Fruit fly (Drosophila melanogaster): ENCODE results near the gene nocte.

Gene nocte

DNA sequence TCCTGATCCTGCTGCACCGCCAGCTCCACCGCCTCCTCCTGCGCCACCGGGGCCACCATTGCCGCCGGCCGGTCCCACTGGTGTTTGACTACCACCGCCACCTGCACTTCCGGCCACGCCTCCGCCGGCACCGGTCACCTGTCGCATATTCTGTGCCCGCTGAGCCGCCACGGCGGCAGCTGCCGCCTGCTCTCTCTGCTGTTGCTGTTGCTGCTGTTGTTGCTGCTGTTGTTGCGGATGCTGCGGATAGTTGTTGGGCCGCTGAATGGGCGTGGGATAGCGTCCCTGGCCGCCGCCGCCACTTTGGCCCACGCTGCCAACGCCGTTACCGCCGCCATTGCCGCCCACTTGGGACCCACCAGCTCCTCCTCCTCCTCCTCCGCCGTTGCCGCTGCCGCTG is 9.9 kb downstream of the nocte start:
- no peak for TF ChIP-seq CTCF (optimal IDR thresholded peaks at IDR 0.05)
- TF ChIP-seq CG8478 (optimal IDR thresholded peaks at IDR 0.05): no peak

DNA sequence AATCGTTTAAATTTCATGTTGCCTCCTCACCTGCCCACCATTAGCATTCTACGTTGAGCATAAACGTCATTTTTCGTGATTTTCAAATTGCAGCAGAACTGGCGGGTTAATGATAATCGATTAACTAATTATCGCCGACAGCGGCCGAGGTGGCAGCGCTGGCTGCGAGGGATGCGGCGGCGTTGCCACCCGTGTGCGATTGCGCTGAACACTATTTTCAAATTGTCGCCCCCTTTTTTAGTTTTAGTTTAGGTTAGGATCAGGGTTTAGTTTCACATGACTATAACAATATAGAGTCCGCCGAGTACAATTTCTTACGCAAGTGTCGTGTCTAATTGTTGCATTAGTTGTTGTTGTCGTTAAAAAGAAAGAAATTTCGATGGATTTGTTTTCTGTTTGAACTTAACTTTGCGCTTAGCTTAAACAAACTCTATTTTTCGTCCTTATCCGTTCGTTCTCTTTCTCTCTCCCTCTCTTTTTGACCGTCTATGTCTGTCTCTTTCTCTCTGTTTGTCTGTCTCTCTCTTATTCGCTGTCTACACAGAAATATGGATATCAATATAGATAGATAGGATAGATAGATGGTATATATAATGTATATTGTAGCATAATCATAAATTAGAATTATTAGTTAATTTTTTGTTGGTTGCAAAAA is 11.3 kb downstream of the nocte start:
- TF ChIP-seq CTCF (optimal IDR thresholded peaks at IDR 0.05) (peak in 1 of 2 experiments; percentile 20), CG8478 (optimal IDR thresholded peaks at IDR 0.05) (peak; percentile 18)

- TF ChIP-seq CTCF (optimal IDR thresholded peaks at IDR 0.05) (no peak), CG8478 (optimal IDR thresholded peaks at IDR 0.05) (no peak)
Observed at dm6 chrX:10461938-10462337, 12.5 kb downstream of the nocte start.

DNA sequence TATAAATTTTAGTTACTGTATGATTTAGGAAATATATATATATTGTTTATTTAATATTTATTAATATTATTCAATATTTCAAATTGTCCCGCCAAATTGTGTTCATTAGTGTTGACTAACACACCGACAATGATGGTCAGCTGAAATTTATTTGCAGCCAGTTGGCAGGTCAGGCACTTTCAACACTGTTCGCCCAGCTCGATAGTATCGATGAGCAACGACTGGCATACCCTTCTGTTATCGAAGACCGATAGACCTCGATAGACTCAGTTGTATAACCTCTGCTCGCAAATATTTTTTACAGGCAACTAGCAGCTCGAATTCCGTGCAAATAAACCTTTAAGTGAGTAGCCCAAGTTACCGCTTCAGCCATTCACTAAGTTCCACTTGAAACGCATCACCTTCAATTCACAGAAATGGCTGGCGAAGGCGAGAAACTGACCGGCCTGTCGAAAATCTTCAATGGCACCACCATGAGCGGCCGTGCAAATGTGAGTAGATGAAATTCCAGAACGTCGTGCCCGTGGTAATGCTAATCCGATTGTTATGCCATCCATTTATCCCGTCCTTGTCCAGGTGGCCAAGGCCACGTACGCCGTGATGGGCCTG is 13.9 kb downstream of the nocte start, which contains the start of gene Neb-cGP:
Neb-cGP (plus strand) TSS at position 231 of the 609 bp plus-strand sequence.
- TF ChIP-seq CTCF (optimal IDR thresholded peaks at IDR 0.05): no peak
- TF ChIP-seq CG8478 (optimal IDR thresholded peaks at IDR 0.05): no peak

dm6 chrX:10459576-10459975 is 14.9 kb downstream of the nocte start, which contains the start of gene Or9a:
Gene Or9a (minus strand): TSS chrX:10459676.
- TF ChIP-seq CTCF (optimal IDR thresholded peaks at IDR 0.05): no peak
- TF ChIP-seq CG8478 (optimal IDR thresholded peaks at IDR 0.05): no peak

- TF ChIP-seq CG8478 (optimal IDR thresholded peaks at IDR 0.05) (no peak), CTCF (optimal IDR thresholded peaks at IDR 0.05) (no peak)
Observed at dm6 chrX:10454795-10455194, 19.7 kb downstream of the nocte start, which contains the start of gene CG32683. Gene CG32683 (minus strand): TSS chrX:10454895.

- TF ChIP-seq CG8478 (optimal IDR thresholded peaks at IDR 0.05) (no peak), CTCF (optimal IDR thresholded peaks at IDR 0.05) (no peak)
Observed at dm6 chrX:10432712-10433111, 41.8 kb downstream of the nocte start, which contains the start of gene CG12640. Gene CG12640 (minus strand): TSS chrX:10432812.

DNA sequence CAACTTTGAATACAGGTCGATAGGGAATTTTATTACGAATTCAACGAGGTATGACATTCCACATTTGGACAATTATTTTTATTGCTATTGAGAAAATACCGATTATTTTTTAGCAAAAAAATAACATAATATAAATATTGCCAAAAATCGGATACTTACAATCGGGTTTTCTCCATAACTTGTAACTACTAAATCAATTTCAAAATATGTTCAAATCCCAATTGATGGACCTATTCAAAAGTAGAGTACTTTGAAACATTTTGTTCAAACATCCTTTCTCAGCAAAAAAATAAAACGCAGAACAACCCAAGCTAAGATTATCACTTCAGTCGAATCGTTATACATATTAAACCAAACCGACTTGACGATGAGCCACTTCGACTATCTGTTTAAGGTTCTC is 57.3 kb downstream of the nocte start, which contains the start of gene RabX2:
RabX2 (plus strand) TSS at position 301 of the 400 bp plus-strand sequence.
- no peak for TF ChIP-seq CG8478 (optimal IDR thresholded peaks at IDR 0.05)
- TF ChIP-seq CTCF (optimal IDR thresholded peaks at IDR 0.05): no peak

Measured in S2 (cell line).